Fruit fly (Drosophila melanogaster) whole organism, embryonic: ENCODE measurements around the gene CG34266.

Experiments
- CG10267 ChIP-seq: fragments of 200-800 bp; sonication (Bioruptor generic); optimal IDR thresholded peaks from 2 replicates; lab custom pipeline; 2018; ENCODE audit warnings: missing biosample characterization, mild to moderate bottlenecking, missing genetic modification characterization, moderate library complexity
- CG14441 ChIP-seq: fragments of 200-800 bp; sonication (Bioruptor generic); IDR thresholded peaks from 2 replicates; pipeline ENCODE4 v1.3.6; 2022; ENCODE audit warnings: missing biosample characterization, missing genetic modification characterization
- CG4404 ChIP-seq: fragments of 200-800 bp; sonication (Bioruptor generic); IDR thresholded peaks from 2 replicates; pipeline ENCODE4 v1.3.6; 2022; ENCODE audit warnings: missing biosample characterization, missing genetic modification characterization
- CG5180 ChIP-seq: fragments of 200-800 bp; sonication (Bioruptor generic); optimal IDR thresholded peaks from 3 replicates; lab custom pipeline; 2017; ENCODE audit warnings: missing biosample characterization, missing genetic modification characterization, mild to moderate bottlenecking, moderate library complexity, missing genetic modification reagents
- Camta ChIP-seq: fragments of 200-800 bp; sonication (Bioruptor generic); optimal IDR thresholded peaks from 2 replicates; lab custom pipeline; 2016; ENCODE audit warnings: missing biosample characterization, missing genetic modification characterization
- Ptx1 ChIP-seq: fragments of 200-800 bp; sonication (Bioruptor generic); IDR thresholded peaks from 2 replicates; pipeline ENCODE4 v1.3.6; 2022; ENCODE audit warnings: missing biosample characterization, missing genetic modification characterization
- hkb ChIP-seq, 2 experiments: fragments of 200-800 bp in 1 of 2; fragments of >200 bp in 1 of 2; sonication (Bioruptor generic) in 1 of 2; IDR thresholded peaks in 1 of 2; optimal IDR thresholded peaks in 1 of 2; 2 replicates each; pipeline versions ENCODE4 v1.3.6 to Lab custom; 2017 to 2022; ENCODE audit warnings: missing biosample characterization in 1 of 2, missing genetic modification characterization in 1 of 2
- rib ChIP-seq: fragments of 200-800 bp; sonication (Bioruptor generic); IDR thresholded peaks from 2 replicates; pipeline ENCODE4 v1.3.6; 2022; ENCODE audit warnings: missing biosample characterization, missing genetic modification characterization
- tx ChIP-seq: fragments of 200-800 bp; sonication (Bioruptor generic); optimal IDR thresholded peaks from 2 replicates; lab custom pipeline; 2016; ENCODE audit warnings: missing biosample characterization, missing genetic modification characterization

DNA sequence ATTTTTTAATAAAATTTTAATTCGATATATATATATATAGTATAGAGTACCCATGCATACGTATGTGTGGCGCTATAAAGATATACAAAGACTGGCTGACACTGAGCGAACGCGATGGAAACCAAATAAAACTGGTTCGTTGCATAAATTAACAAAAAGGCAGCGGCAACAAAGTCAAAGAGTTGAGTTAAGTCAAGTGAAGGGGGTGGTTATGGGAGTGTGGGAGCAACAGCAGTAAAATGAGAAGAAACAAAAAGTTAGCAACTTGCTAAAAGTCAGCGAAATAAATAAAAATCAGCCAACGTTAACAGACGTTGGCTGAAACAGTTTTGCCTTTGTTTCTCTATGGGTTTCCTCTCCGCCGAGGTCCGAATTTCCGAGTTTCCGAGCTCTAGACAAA lies 20.9 kb downstream of the CG34266 start:
- TF ChIP-seq Camta (GFP tag; lab: Kevin White, UChicago) (no peak), rib (no peak), CG4404 (no peak), CG5180 (GFP tag; lab: Kevin White, UChicago) (no peak), CG10267 (tag; lab: Kevin White, UChicago) (no peak), tx (GFP tag; lab: Kevin White, UChicago) (no peak), Ptx1 (GFP tag; lab: Robert Waterston, UW) (no peak), CG14441 (GFP tag; lab: Robert Waterston, UW) (no peak), hkb (optimal IDR thresholded peaks at IDR 0.05; lab: Kevin White, UChicago) (no peak), hkb (GFP tag; IDR thresholded peaks at IDR 0.05; lab: Robert Waterston, UW) (no peak)
